Worm (Caenorhabditis elegans) whole organism, mixed stage, embryonic: ENCODE data around the gene ceh-83.

ENCODE experiments used
- ceh-39 ChIP-seq: fragments of 150-350 bp; optimal IDR thresholded peaks from 2 replicates; lab custom pipeline; 2014; ENCODE audit warnings: missing biosample characterization, missing genetic modification characterization
- ceh-43 ChIP-seq: fragments of 200-800 bp; sonication (Bioruptor generic); optimal IDR thresholded peaks from 2 replicates; lab custom pipeline; 2018; ENCODE audit warnings: mild to moderate bottlenecking, missing genetic modification characterization, moderate library complexity, missing compliant biosample characterization
- flh-1 ChIP-seq: fragments of 200-800 bp; sonication (Bioruptor generic); optimal IDR thresholded peaks from 2 replicates; lab custom pipeline; 2018; ENCODE audit warnings: mild to moderate bottlenecking, missing genetic modification characterization, moderate library complexity, missing compliant biosample characterization
- lin-13 ChIP-seq: fragments of 150-350 bp; optimal IDR thresholded peaks from 2 replicates; lab custom pipeline; 2014; ENCODE audit warnings: missing biosample characterization, missing genetic modification characterization
- lsy-2 ChIP-seq: fragments of 150-350 bp; optimal IDR thresholded peaks from 2 replicates; lab custom pipeline; 2014; ENCODE audit warnings: missing biosample characterization, missing genetic modification characterization
- nhr-237 ChIP-seq: fragments of 150-350 bp; optimal IDR thresholded peaks from 2 replicates; lab custom pipeline; 2014; ENCODE audit warnings: missing biosample characterization, missing genetic modification characterization
- nhr-28 ChIP-seq: fragments of 150-350 bp; optimal IDR thresholded peaks from 2 replicates; lab custom pipeline; 2014; ENCODE audit warnings: missing biosample characterization, missing genetic modification characterization
- nhr-76 ChIP-seq: sonication (generic microtip); optimal IDR thresholded peaks from 2 replicates; lab custom pipeline; 2017; ENCODE audit warnings: missing biosample characterization, missing genetic modification characterization
- snpc-4 ChIP-seq: fragments of 150-350 bp; optimal IDR thresholded peaks from 2 replicates; lab custom pipeline; 2014; ENCODE audit warnings: missing biosample characterization, missing genetic modification characterization
- unc-39 ChIP-seq: fragments of 150-350 bp; optimal IDR thresholded peaks from 2 replicates; lab custom pipeline; 2014; ENCODE audit warnings: missing biosample characterization, missing genetic modification characterization
- unc-62 ChIP-seq: fragments of 150-350 bp; optimal IDR thresholded peaks from 2 replicates; lab custom pipeline; 2014; ENCODE audit warnings: missing biosample characterization, missing genetic modification reagents, missing genetic modification characterization
- ztf-11 ChIP-seq: fragments of 150-350 bp; optimal IDR thresholded peaks from 2 replicates; lab custom pipeline; 2014; ENCODE audit warnings: missing biosample characterization, missing genetic modification characterization

DNA sequence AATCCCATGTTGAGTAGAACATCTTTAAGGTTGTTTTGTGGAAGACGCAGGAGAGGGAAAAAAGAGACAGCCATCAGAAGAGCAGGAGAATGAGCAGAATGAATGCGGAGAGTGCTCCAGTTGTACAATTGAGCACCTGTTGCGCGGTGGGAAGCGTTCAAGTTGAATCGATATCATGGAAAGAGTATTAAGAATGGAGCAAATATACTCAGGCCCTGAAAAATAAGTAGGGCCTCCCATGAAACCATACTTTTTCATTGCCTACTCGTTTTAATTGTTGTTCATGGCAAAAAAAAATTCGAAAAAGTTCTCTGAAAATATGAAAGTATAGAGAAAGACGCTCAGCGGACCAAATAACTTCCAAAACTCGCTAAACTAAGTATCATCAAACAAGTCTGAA lies 17.2 kb downstream of the ceh-83 start, which contains the start of gene fbxb-48:
- TF ChIP-seq lin-13 (no peak), unc-62 (GFP tag; lab: Kevin White, UChicago) (no peak), snpc-4 (tag; lab: Kevin White, UChicago) (no peak), unc-39 (no peak), ztf-11 (tag; lab: Kevin White, UChicago) (no peak), nhr-237 (tag; lab: Kevin White, UChicago) (no peak), ceh-39 (no peak), lsy-2 (no peak), nhr-28 (no peak), nhr-76 (tag; lab: Kevin White, UChicago) (no peak), ceh-43 (GFP tag; lab: Kevin White, UChicago) (no peak), flh-1 (GFP tag; lab: Kevin White, UChicago) (no peak)
